Fruit fly (Drosophila melanogaster): ENCODE data around the gene CG31954.

- TF ChIP-seq CG8478 (optimal IDR thresholded peaks at IDR 0.05) (no peak), CTCF (optimal IDR thresholded peaks at IDR 0.05) (no peak)
Measured at dm6 chr2L:3547512-3547911, 37.6 kb upstream of the CG31954 start.

Measured in S2 (cell line).